Worm (Caenorhabditis elegans) whole organism, L1 larva: Measurements from ENCODE around the gene C29F3.7.

Experiments used
- aha-1 ChIP-seq: fragments of 150-350 bp; optimal IDR thresholded peaks from 2 replicates; lab custom pipeline; 2014; ENCODE audit warnings: missing biosample characterization, missing genetic modification characterization
- aly-2 ChIP-seq: fragments of 150-350 bp; optimal IDR thresholded peaks from 2 replicates; lab custom pipeline; 2014; ENCODE audit warnings: missing biosample characterization, missing genetic modification characterization
- ama-1 ChIP-seq: fragments of 150-350 bp; optimal IDR thresholded peaks from 2 replicates; lab custom pipeline; 2014
- lin-39 ChIP-seq: fragments of 150-350 bp; optimal IDR thresholded peaks from 2 replicates; lab custom pipeline; 2014; ENCODE audit warnings: missing biosample characterization, missing genetic modification reagents, missing genetic modification characterization
- mdl-1 ChIP-seq, 2 experiments: fragments of 150-350 bp; optimal IDR thresholded peaks; 2 replicates each; lab custom pipeline; 2014 to 2017; ENCODE audit warnings: missing biosample characterization in 2 of 2, missing genetic modification characterization in 2 of 2, inconsistent platforms in 1 of 2
- nhr-12 ChIP-seq: sonication (generic microtip); optimal IDR thresholded peaks from 2 replicates; lab custom pipeline; 2017; ENCODE audit warnings: missing biosample characterization, missing genetic modification characterization
- nhr-237 ChIP-seq: fragments of 150-350 bp; optimal IDR thresholded peaks from 2 replicates; lab custom pipeline; 2014; ENCODE audit warnings: missing biosample characterization, missing genetic modification characterization
- nhr-76 ChIP-seq: sonication (generic microtip); optimal IDR thresholded peaks from 2 replicates; lab custom pipeline; 2017; ENCODE audit warnings: missing biosample characterization, missing genetic modification characterization
- pqm-1 ChIP-seq: sonication (generic microtip); optimal IDR thresholded peaks from 3 replicates; lab custom pipeline; 2017; ENCODE audit warnings: missing biosample characterization, missing genetic modification characterization
- ztf-11 ChIP-seq, 2 experiments: sonication (generic microtip); optimal IDR thresholded peaks; 2 replicates each; lab custom pipeline; 2016 to 2017; ENCODE audit warnings: missing genetic modification characterization in 2 of 2, missing biosample characterization in 1 of 2, missing compliant biosample characterization in 1 of 2

DNA sequence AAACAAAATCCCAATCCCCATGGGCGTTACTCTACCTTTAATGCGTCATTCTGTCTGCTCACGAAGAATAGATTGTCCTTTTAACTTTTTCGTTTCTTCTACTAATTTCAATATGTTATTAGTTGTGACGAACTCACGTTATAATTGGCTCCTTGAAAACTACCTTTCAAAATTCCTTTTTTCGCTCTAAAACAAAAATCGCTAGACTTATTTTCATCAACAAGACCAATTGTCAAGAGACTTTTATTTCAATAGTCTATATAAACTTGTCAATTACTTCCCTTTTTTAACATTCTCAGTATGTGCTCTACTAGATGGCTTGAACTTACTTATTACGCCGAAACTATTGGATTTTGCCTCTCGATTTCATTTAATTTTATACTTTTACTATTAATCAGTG lies 30.0 kb downstream of the C29F3.7 start, which contains the start of gene str-102:
- TF ChIP-seq ztf-11 (tag; optimal IDR thresholded peaks at IDR 0.05; lab: Kevin White, UChicago) (no peak), aha-1 (tag; lab: Kevin White, UChicago) (no peak), nhr-237 (tag; lab: Kevin White, UChicago) (no peak), nhr-12 (tag; lab: Kevin White, UChicago) (no peak), pqm-1 (tag; lab: Kevin White, UChicago) (no peak), aly-2 (no peak), mdl-1 (tag; optimal IDR thresholded peaks at IDR 0.05; lab: Kevin White, UChicago) (no peak), ama-1 (lab: Kevin White, UChicago) (no peak), nhr-76 (tag; lab: Kevin White, UChicago) (no peak), lin-39 (no peak)
